Worm (Caenorhabditis elegans): Measurements from ENCODE around the gene ZC412.3.

Gene ZC412.3

DNA sequence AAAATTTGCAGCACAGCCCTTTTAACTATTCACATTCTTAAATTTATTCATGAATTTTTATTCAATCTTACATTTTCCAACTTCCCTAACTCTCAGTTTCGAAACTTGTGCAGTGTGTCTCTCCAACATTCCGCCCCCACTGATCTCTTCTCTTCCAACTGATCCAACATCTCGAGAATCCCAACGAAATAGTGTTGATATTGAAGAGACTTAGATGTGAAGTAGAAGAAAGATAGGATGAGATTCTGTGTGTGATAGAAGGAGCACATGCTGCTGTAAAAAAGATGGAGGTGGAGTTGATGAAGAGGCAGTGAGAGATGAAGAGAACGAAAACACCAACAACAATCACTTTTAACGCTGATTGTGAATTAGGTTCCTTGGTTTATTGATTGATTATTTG, 51.0 kb downstream of the ZC412.3 start:
- TF ChIP-seq eor-1 (tag; optimal IDR thresholded peaks at IDR 0.05) (no peak), nhr-28 (tag; optimal IDR thresholded peaks at IDR 0.05) (no peak), nhr-23 (tag; optimal IDR thresholded peaks at IDR 0.05) (no peak), lin-39 (tag; optimal IDR thresholded peaks at IDR 0.05) (no peak), tbx-2 (tag; optimal IDR thresholded peaks at IDR 0.05) (no peak), jun-1 (tag; optimal IDR thresholded peaks at IDR 0.05) (no peak), sea-2 (GFP tag; optimal IDR thresholded peaks at IDR 0.05) (no peak), lin-15B (tag; optimal IDR thresholded peaks at IDR 0.05) (no peak), fos-1 (tag; optimal IDR thresholded peaks at IDR 0.05) (no peak)

Data from whole organism, L3 larva.